Worm (Caenorhabditis elegans) whole organism, mixed stage, embryonic: ENCODE results near the gene C44H9.5.

Experiments used
- blmp-1 ChIP-seq: fragments of 150-350 bp; optimal IDR thresholded peaks from 2 replicates; lab custom pipeline; 2014; ENCODE audit warnings: missing biosample characterization, missing genetic modification characterization
- ceh-39 ChIP-seq: fragments of 150-350 bp; optimal IDR thresholded peaks from 2 replicates; lab custom pipeline; 2014; ENCODE audit warnings: missing biosample characterization, missing genetic modification characterization
- elt-1 ChIP-seq: sonication (generic microtip); optimal IDR thresholded peaks from 2 replicates; lab custom pipeline; 2017; ENCODE audit warnings: missing genetic modification characterization, mild to moderate bottlenecking, missing compliant biosample characterization, antibody characterized with exemption, moderate library complexity, borderline replicate concordance; ENCODE audit not compliant: insufficient read depth
- lin-13 ChIP-seq: fragments of 150-350 bp; optimal IDR thresholded peaks from 2 replicates; lab custom pipeline; 2014; ENCODE audit warnings: missing biosample characterization, missing genetic modification characterization
- mep-1 ChIP-seq: fragments of 150-350 bp; optimal IDR thresholded peaks from 2 replicates; lab custom pipeline; 2017; ENCODE audit warnings: missing biosample characterization, missing genetic modification reagents, missing genetic modification characterization, inconsistent platforms
- sem-2 ChIP-seq: fragments of 200-800 bp; sonication (Bioruptor generic); optimal IDR thresholded peaks from 2 replicates; lab custom pipeline; 2018; ENCODE audit warnings: mild to moderate bottlenecking, missing genetic modification characterization, missing compliant biosample characterization
- snpc-4 ChIP-seq: fragments of 150-350 bp; optimal IDR thresholded peaks from 2 replicates; lab custom pipeline; 2014; ENCODE audit warnings: missing biosample characterization, missing genetic modification characterization
- unc-39 ChIP-seq: fragments of 150-350 bp; optimal IDR thresholded peaks from 2 replicates; lab custom pipeline; 2014; ENCODE audit warnings: missing biosample characterization, missing genetic modification characterization

- no peak for TF ChIP-seq mep-1 (tag; lab: Kevin White, UChicago)
- TF ChIP-seq sem-2 (GFP tag; lab: Kevin White, UChicago) = no peak
- TF ChIP-seq blmp-1 (tag; lab: Kevin White, UChicago) = no peak
- TF ChIP-seq elt-1 = no peak
- TF ChIP-seq ceh-39 (tag; lab: Kevin White, UChicago) = no peak
- no peak for TF ChIP-seq lin-13
- no peak for TF ChIP-seq snpc-4 (tag; lab: Kevin White, UChicago)
- TF ChIP-seq unc-39 (tag; lab: Kevin White, UChicago) = no peak
These were observed 51.7 kb downstream of the C44H9.5 start, which contains the start of gene ugt-6 for ce11 chrV:12797992-12798391.
